Fruit fly (Drosophila melanogaster) S2 (cell line): ENCODE data around the gene Cdlc2.

Experiments used
- CG8478 ChIP-seq: fragments of >200 bp; optimal IDR thresholded peaks from 2 replicates; lab custom pipeline; 2018
- CTCF ChIP-seq, 2 experiments: fragments of >200 bp; optimal IDR thresholded peaks; 2 replicates each; lab custom pipeline; 2018

Gene Cdlc2

DNA sequence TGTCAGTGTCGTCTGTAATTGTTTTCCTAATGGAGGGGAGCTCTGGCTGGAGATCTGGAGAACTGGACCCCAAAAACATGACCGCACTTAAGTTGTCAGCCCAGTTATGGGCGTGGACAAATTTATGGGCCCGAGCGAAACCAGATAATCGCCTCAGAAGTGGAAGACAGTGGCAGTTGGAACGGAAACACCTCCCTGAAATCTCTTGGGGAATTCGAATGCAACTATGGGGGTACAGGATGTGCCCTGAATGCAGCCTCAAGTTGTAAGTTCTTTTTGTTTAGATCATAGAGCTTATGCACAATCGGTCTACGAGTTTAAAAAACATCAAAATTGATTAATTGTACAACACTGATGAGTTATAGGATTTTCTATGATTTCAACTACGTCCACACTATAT is 23.5 kb downstream of the Cdlc2 start, which contains the start of gene CG14346:
Gene CG14346, plus strand, starts transcription at position 301 of the 400 bp plus-strand sequence.
- TF ChIP-seq CTCF (optimal IDR thresholded peaks at IDR 0.05; lab: Kevin White, UChicago): no peak
- no peak for TF ChIP-seq CG8478 (lab: Kevin White, UChicago)

DNA sequence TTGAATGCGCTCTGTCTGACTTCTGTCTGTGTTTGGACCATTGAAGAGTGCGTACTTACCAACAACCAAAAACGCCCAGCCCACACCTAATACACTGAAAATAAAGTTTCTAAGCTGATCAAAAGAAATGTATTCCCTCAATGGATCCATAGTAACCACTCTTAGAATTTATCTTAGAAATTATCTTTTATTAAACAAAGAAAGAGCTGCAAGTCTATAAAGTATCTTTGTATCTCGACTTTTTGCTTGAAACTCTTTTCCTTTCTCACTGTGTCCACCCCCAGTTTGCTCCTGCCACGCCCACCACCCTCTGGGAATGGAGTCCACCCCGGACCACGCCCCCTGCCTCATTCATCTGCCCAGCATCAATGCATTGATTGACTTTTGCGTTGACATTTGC is 33.4 kb downstream of the Cdlc2 start:
- TF ChIP-seq CTCF (optimal IDR thresholded peaks at IDR 0.05; lab: Kevin White, UChicago) (no peak), CG8478 (lab: Kevin White, UChicago) (no peak)

DNA sequence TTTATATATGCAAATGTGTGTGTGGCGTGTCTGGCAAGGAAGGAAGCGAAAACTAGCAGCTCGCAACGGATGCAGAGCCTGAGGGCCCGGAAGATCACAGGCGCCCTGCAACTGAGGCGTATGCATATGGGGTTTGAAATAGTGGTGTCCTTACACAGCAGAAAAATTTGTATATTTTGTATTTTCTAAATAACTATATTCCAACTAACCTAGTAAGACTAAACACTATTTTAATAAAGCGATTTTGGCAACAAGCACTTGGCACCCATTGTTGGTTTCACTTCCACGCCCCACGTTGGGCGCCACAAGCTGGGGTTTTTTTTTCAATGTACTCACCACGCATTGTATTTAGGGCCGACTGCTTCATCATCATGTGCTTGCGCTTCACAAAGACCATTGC is 42.3 kb downstream of the Cdlc2 start:
- TF ChIP-seq CTCF (optimal IDR thresholded peaks at IDR 0.05; lab: Kevin White, UChicago) (no peak), CG8478 (lab: Kevin White, UChicago) (no peak)

DNA sequence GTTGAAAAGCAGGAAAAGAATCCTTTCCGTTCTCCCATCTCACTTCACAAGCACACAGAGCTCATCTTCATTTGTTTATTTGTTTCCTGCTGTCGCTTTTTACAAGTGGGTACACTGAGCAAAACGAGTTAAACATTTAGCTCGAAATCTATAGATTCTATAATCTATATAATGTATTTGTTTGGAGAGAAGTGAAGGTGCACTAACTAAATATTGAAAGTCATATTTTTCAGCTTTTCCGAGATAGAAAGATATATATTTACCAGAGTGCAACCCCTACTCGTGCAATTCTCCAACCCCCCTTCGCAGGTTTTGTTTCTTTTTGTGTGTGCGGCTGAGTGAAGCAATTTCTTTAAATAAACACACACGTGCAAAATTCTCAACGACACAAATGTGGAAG is 43.6 kb downstream of the Cdlc2 start:
- TF ChIP-seq CG8478 (lab: Kevin White, UChicago): no peak
- TF ChIP-seq CTCF (optimal IDR thresholded peaks at IDR 0.05; lab: Kevin White, UChicago): no peak

DNA sequence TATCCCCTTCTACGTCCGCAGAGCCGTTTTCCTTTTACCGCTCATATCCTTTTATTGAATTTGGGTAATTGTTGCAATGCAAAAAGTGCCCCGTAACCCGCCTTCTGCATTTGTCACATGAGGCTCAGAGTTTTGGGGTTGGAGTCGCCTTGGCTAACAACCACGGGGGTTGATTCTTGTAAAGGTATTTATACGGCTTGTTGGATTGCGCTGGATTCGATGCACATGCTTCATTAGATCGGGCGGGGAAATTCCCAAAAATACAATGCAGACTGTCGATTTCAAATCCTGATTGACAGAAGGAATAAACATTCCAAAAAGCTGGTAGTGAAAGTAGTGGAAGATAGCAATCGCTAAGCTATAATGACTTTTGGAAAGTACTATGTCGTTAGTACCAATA is 46.1 kb downstream of the Cdlc2 start:
- TF ChIP-seq CG8478 (lab: Kevin White, UChicago): no peak
- TF ChIP-seq CTCF (optimal IDR thresholded peaks at IDR 0.05; lab: Kevin White, UChicago): no peak

DNA sequence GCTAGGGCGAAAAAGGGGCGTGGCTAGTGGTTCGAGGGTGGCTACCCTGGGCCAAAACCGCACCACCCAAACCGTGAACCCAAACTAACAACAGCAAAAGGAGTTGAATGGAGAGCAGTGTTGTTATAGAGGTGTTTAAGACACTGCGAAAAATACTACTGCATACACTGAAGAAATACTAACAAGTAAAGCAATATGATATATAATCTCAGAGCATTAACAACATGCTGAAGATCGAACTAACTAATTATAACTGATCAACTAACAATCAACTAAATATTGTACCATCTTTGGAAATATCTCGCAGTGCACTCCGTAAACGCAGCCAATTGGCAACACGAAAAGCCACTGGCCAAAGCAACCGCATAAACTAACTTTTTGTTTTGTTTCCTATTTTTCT is 49.4 kb downstream of the Cdlc2 start:
- TF ChIP-seq CTCF (optimal IDR thresholded peaks at IDR 0.05; lab: Kevin White, UChicago) (no peak), CG8478 (lab: Kevin White, UChicago) (no peak)
